Worm (Caenorhabditis elegans) whole organism, L1 larva: ENCODE data around the gene gipc-1.

ENCODE experiments used
- C04F5.9 ChIP-seq: sonication (generic microtip); optimal IDR thresholded peaks from 2 replicates; lab custom pipeline; 2016; ENCODE audit warnings: missing genetic modification characterization, missing compliant biosample characterization
- C34B4.2 ChIP-seq: sonication (generic microtip); optimal IDR thresholded peaks from 2 replicates; lab custom pipeline; 2017; ENCODE audit warnings: mild to moderate bottlenecking, missing genetic modification characterization, missing compliant biosample characterization
- Y116A8C.19 ChIP-seq: sonication (generic microtip); optimal IDR thresholded peaks from 2 replicates; lab custom pipeline; 2016; ENCODE audit warnings: missing compliant biosample characterization, missing genetic modification characterization, borderline replicate concordance
- aha-1 ChIP-seq: fragments of 150-350 bp; optimal IDR thresholded peaks from 2 replicates; lab custom pipeline; 2014; ENCODE audit warnings: missing biosample characterization, missing genetic modification characterization
- alr-1 ChIP-seq: fragments of 200-800 bp; sonication (Bioruptor generic); optimal IDR thresholded peaks from 2 replicates; lab custom pipeline; 2018; ENCODE audit warnings: borderline replicate concordance, mild to moderate bottlenecking, missing genetic modification characterization, missing compliant biosample characterization
- ceh-63 ChIP-seq: fragments of 200-800 bp; sonication (Bioruptor generic); optimal IDR thresholded peaks from 2 replicates; lab custom pipeline; 2018; ENCODE audit warnings: mild to moderate bottlenecking, missing genetic modification characterization, missing compliant biosample characterization
- ceh-82 ChIP-seq, 3 experiments: fragments of 150-350 bp in 1 of 3; sonication (generic microtip) in 2 of 3; optimal IDR thresholded peaks; 2 replicates each; lab custom pipeline; 2014 to 2017; ENCODE audit warnings: missing biosample characterization in 3 of 3, missing genetic modification characterization in 3 of 3
- ceh-88 ChIP-seq: fragments of 200-800 bp; sonication (Bioruptor generic); IDR thresholded peaks from 2 replicates; pipeline ENCODE4 v1.3.6; 2022; ENCODE audit warnings: missing genetic modification characterization, missing compliant biosample characterization
- ces-1 ChIP-seq: fragments of 150-350 bp; optimal IDR thresholded peaks from 2 replicates; lab custom pipeline; 2014; ENCODE audit warnings: missing biosample characterization, missing genetic modification reagents, missing genetic modification characterization
- efl-1 ChIP-seq, 4 experiments: fragments of 150-350 bp; optimal IDR thresholded peaks in 3 of 4; peaks in 1 of 4; 1 replicate in 1 of 4; 2 replicates in 3 of 4; lab custom pipeline; 2014; ENCODE audit warnings: missing biosample characterization in 2 of 4, missing genetic modification characterization in 2 of 4, missing genetic modification reagents in 2 of 4
- efl-3 ChIP-seq: fragments of 200-800 bp; sonication (Bioruptor generic); optimal IDR thresholded peaks from 2 replicates; lab custom pipeline; 2018; ENCODE audit warnings: mild to moderate bottlenecking, missing genetic modification characterization, missing compliant biosample characterization
- egl-13 ChIP-seq: sonication (generic microtip); optimal IDR thresholded peaks from 2 replicates; lab custom pipeline; 2016; ENCODE audit warnings: missing genotype, missing genetic modification reagents, missing genetic modification characterization, missing compliant biosample characterization
- egl-27 ChIP-seq, 2 experiments: fragments of 150-350 bp in 1 of 2; sonication (generic microtip); optimal IDR thresholded peaks; 3 replicates each; lab custom pipeline; 2017 to 2018; ENCODE audit warnings: missing biosample characterization in 2 of 2, missing genetic modification characterization in 2 of 2, missing genetic modification reagents in 2 of 2
- elt-2 ChIP-seq: sonication (generic microtip); optimal IDR thresholded peaks from 2 replicates; lab custom pipeline; 2016; ENCODE audit warnings: missing genetic modification characterization, mild to moderate bottlenecking, inconsistent platforms, missing compliant biosample characterization, missing genetic modification reagents
- fkh-10 ChIP-seq: sonication (generic microtip); optimal IDR thresholded peaks from 2 replicates; lab custom pipeline; 2017; ENCODE audit warnings: missing biosample characterization, missing genetic modification reagents, missing genetic modification characterization
- fkh-4 ChIP-seq: sonication (generic microtip); optimal IDR thresholded peaks from 2 replicates; lab custom pipeline; 2016; ENCODE audit warnings: missing compliant biosample characterization, missing genetic modification characterization, borderline replicate concordance
- grh-1 ChIP-seq: fragments of 200-800 bp; sonication (Bioruptor generic); IDR thresholded peaks from 2 replicates; pipeline ENCODE4 v1.3.6; 2022; ENCODE audit warnings: missing genetic modification reagents, missing genetic modification characterization, missing compliant biosample characterization
- hlh-4 ChIP-seq: sonication (generic microtip); optimal IDR thresholded peaks from 2 replicates; lab custom pipeline; 2016; ENCODE audit warnings: mild to moderate bottlenecking, missing genetic modification characterization, missing compliant biosample characterization
- hpl-2 ChIP-seq: fragments of 150-350 bp; optimal IDR thresholded peaks from 2 replicates; lab custom pipeline; 2014; ENCODE audit warnings: missing biosample characterization, missing genetic modification reagents, missing genetic modification characterization
- irx-1 ChIP-seq: sonication (generic microtip); optimal IDR thresholded peaks from 2 replicates; lab custom pipeline; 2016; ENCODE audit warnings: missing genetic modification characterization, missing compliant biosample characterization
- isw-1 ChIP-seq: fragments of 200-800 bp; sonication (Bioruptor generic); IDR thresholded peaks from 2 replicates; pipeline ENCODE4 v1.3.6; 2022; ENCODE audit warnings: missing genetic modification characterization, missing compliant biosample characterization
- lin-13 ChIP-seq: fragments of 150-350 bp; optimal IDR thresholded peaks from 2 replicates; lab custom pipeline; 2014; ENCODE audit warnings: missing biosample characterization, missing genetic modification reagents, missing genetic modification characterization
- lin-14 ChIP-seq: fragments of 200-800 bp; sonication (Bioruptor generic); optimal IDR thresholded peaks from 2 replicates; lab custom pipeline; 2018; ENCODE audit warnings: mild to moderate bottlenecking, missing genetic modification characterization, moderate library complexity, missing compliant biosample characterization
- lin-15B ChIP-seq: fragments of 150-350 bp; sonication (generic microtip); optimal IDR thresholded peaks from 3 replicates; lab custom pipeline; 2014; ENCODE audit warnings: missing biosample characterization, missing genetic modification characterization
- lsy-2 ChIP-seq, 2 experiments: fragments of 150-350 bp; optimal IDR thresholded peaks; 2 replicates each; lab custom pipeline; 2014; ENCODE audit warnings: missing biosample characterization in 2 of 2, missing genetic modification characterization in 2 of 2
- mdl-1 ChIP-seq, 2 experiments: fragments of 150-350 bp; optimal IDR thresholded peaks; 2 replicates each; lab custom pipeline; 2014 to 2017; ENCODE audit warnings: missing biosample characterization in 2 of 2, missing genetic modification characterization in 2 of 2, inconsistent platforms in 1 of 2
- mep-1 ChIP-seq: fragments of 150-350 bp; optimal IDR thresholded peaks from 2 replicates; lab custom pipeline; 2014; ENCODE audit warnings: missing biosample characterization, missing genetic modification characterization
- nhr-11 ChIP-seq: fragments of 150-350 bp; optimal IDR thresholded peaks from 2 replicates; lab custom pipeline; 2014; ENCODE audit warnings: missing biosample characterization, missing genetic modification characterization
- nhr-12 ChIP-seq: sonication (generic microtip); optimal IDR thresholded peaks from 2 replicates; lab custom pipeline; 2017; ENCODE audit warnings: missing biosample characterization, missing genetic modification characterization
- nhr-19 ChIP-seq: fragments of 200-800 bp; sonication (Bioruptor generic); conservative IDR thresholded peaks from 2 replicates; pipeline ENCODE4 v1.3.6; 2022; ENCODE audit warnings: missing genetic modification characterization, missing compliant biosample characterization
- nhr-20 ChIP-seq: sonication (generic microtip); optimal IDR thresholded peaks from 2 replicates; lab custom pipeline; 2016; ENCODE audit warnings: mild to moderate bottlenecking, missing genetic modification characterization, missing compliant biosample characterization
- nhr-28 ChIP-seq: fragments of 150-350 bp; optimal IDR thresholded peaks from 2 replicates; lab custom pipeline; 2014; ENCODE audit warnings: missing biosample characterization, missing genetic modification characterization
- nhr-47 ChIP-seq: sonication (generic microtip); optimal IDR thresholded peaks from 2 replicates; lab custom pipeline; 2016; ENCODE audit warnings: mild to moderate bottlenecking, missing genetic modification characterization, moderate library complexity, missing compliant biosample characterization
- nhr-71 ChIP-seq: sonication (generic microtip); optimal IDR thresholded peaks from 2 replicates; lab custom pipeline; 2016; ENCODE audit warnings: mild to moderate bottlenecking, missing genetic modification characterization, moderate library complexity, missing compliant biosample characterization
- nhr-76 ChIP-seq: sonication (generic microtip); optimal IDR thresholded peaks from 2 replicates; lab custom pipeline; 2017; ENCODE audit warnings: missing biosample characterization, missing genetic modification characterization
- nhr-77 ChIP-seq: fragments of 150-350 bp; optimal IDR thresholded peaks from 2 replicates; lab custom pipeline; 2014; ENCODE audit warnings: missing biosample characterization, missing genetic modification characterization
- nhr-84 ChIP-seq: sonication (generic microtip); optimal IDR thresholded peaks from 2 replicates; lab custom pipeline; 2017; ENCODE audit warnings: missing biosample characterization, missing genetic modification characterization
- nhr-90 ChIP-seq: sonication (generic microtip); optimal IDR thresholded peaks from 2 replicates; lab custom pipeline; 2016; ENCODE audit warnings: mild to moderate bottlenecking, missing genetic modification characterization, missing compliant biosample characterization; ENCODE audit not compliant: poor library complexity
- pax-3 ChIP-seq: fragments of 200-800 bp; sonication (Bioruptor generic); optimal IDR thresholded peaks from 2 replicates; lab custom pipeline; 2018; ENCODE audit warnings: mild to moderate bottlenecking, missing genetic modification characterization, moderate library complexity, missing compliant biosample characterization
- rnt-1 ChIP-seq: sonication (generic microtip); optimal IDR thresholded peaks from 2 replicates; lab custom pipeline; 2016; ENCODE audit warnings: mild to moderate bottlenecking, missing genetic modification characterization, moderate library complexity, missing compliant biosample characterization
- skn-1 ChIP-seq: fragments of 150-350 bp; optimal IDR thresholded peaks from 2 replicates; lab custom pipeline; 2014; ENCODE audit warnings: missing biosample characterization, missing genetic modification characterization
- snpc-4 ChIP-seq: fragments of 150-350 bp; optimal IDR thresholded peaks from 2 replicates; lab custom pipeline; 2014; ENCODE audit warnings: missing biosample characterization, missing genetic modification characterization
- sox-4 ChIP-seq: sonication (generic microtip); optimal IDR thresholded peaks from 2 replicates; lab custom pipeline; 2016; ENCODE audit warnings: missing genetic modification characterization, missing compliant biosample characterization
- sptf-1 ChIP-seq: fragments of 150-350 bp; optimal IDR thresholded peaks from 2 replicates; lab custom pipeline; 2014; ENCODE audit warnings: missing biosample characterization, missing genetic modification characterization
- swsn-7 ChIP-seq: sonication (generic microtip); optimal IDR thresholded peaks from 2 replicates; lab custom pipeline; 2016; ENCODE audit warnings: missing genetic modification characterization, missing compliant biosample characterization
- tbx-2 ChIP-seq: sonication (generic microtip); optimal IDR thresholded peaks from 2 replicates; lab custom pipeline; 2016; ENCODE audit warnings: missing genetic modification characterization, missing compliant biosample characterization
- tlp-1 ChIP-seq: fragments of 150-350 bp; optimal IDR thresholded peaks from 2 replicates; lab custom pipeline; 2014; ENCODE audit warnings: missing biosample characterization, missing genetic modification characterization
- unc-30 ChIP-seq: sonication (generic microtip); optimal IDR thresholded peaks from 2 replicates; lab custom pipeline; 2017; ENCODE audit warnings: missing biosample characterization, missing genetic modification characterization
- unc-62 ChIP-seq: fragments of 150-350 bp; optimal IDR thresholded peaks from 2 replicates; lab custom pipeline; 2014; ENCODE audit warnings: missing biosample characterization, missing genetic modification reagents, missing genetic modification characterization
- unc-86 ChIP-seq: sonication (generic microtip); optimal IDR thresholded peaks from 2 replicates; lab custom pipeline; 2016; ENCODE audit warnings: missing genetic modification characterization, missing compliant biosample characterization
- xbp-1 ChIP-seq: sonication (generic microtip); optimal IDR thresholded peaks from 2 replicates; lab custom pipeline; 2016; ENCODE audit warnings: missing genetic modification characterization, missing compliant biosample characterization
- zag-1 ChIP-seq: fragments of 150-350 bp; optimal IDR thresholded peaks from 2 replicates; lab custom pipeline; 2014; ENCODE audit warnings: missing biosample characterization, missing genetic modification characterization
- ztf-11 ChIP-seq, 2 experiments: sonication (generic microtip); optimal IDR thresholded peaks; 2 replicates each; lab custom pipeline; 2016 to 2017; ENCODE audit warnings: missing genetic modification characterization in 2 of 2, missing biosample characterization in 1 of 2, missing compliant biosample characterization in 1 of 2
- ztf-4 ChIP-seq: fragments of 150-350 bp; optimal IDR thresholded peaks from 2 replicates; lab custom pipeline; 2014; ENCODE audit warnings: missing biosample characterization, missing genetic modification characterization

The gipc-1 gene

DNA sequence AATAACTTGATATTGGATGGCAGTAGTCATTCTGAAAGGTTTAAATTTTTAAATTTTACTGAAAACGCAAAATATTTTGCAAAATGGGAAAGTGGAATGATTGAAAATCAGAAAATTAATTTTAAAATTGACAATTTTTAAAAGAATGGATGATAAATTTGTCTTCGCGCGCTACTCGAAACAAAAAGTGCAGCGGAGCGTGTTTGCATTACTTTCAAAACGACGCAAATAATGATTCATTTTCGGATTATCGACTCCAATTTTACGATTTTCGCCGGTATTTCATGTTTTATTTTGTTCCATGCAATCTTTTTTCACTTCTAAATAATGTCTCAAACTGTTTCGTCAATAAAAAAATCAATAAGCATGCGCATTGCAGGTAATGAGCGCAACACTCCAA, 7.7 kb downstream of the gipc-1 start, which contains the start of the genes tost-1 and arx-6:
TSS of gene tost-1 (minus strand) at position 31 of the 400 bp plus-strand sequence.
TSS of gene arx-6 (plus strand) at position 378 of the 400 bp plus-strand sequence.
- TF ChIP-seq nhr-19 (GFP tag; lab: Robert Waterston, UW) (peak; percentile 20; the same call in 1 of the 2 replicates), nhr-71 (tag; lab: Kevin White, UChicago) (peak; percentile 51), nhr-76 (no peak), unc-30 (no peak), snpc-4 (tag; lab: Kevin White, UChicago) (no peak), alr-1 (tag; lab: Kevin White, UChicago) (no peak), fkh-4 (tag; lab: Kevin White, UChicago) (no peak), fkh-10 (GFP tag; lab: Kevin White, UChicago) (no peak), swsn-7 (tag; lab: Kevin White, UChicago) (peak; percentile 23), egl-13 (tag; lab: Kevin White, UChicago) (no peak), nhr-90 (tag; lab: Kevin White, UChicago) (no peak), tlp-1 (tag; lab: Kevin White, UChicago) (no peak), unc-62 (GFP tag; lab: Kevin White, UChicago) (no peak), lin-13 (no peak), nhr-47 (tag; lab: Kevin White, UChicago) (peak; percentile 48), skn-1 (tag; lab: Kevin White, UChicago) (peak; percentile 69), nhr-77 (tag; lab: Kevin White, UChicago) (no peak), mep-1 (tag; lab: Kevin White, UChicago) (peak; percentile 39), C04F5.9 (peak; percentile 5), hpl-2 (GFP tag; lab: Kevin White, UChicago) (no peak), elt-2 (no peak), nhr-11 (tag; lab: Kevin White, UChicago) (no peak), pax-3 (tag; lab: Kevin White, UChicago) (no peak), irx-1 (tag; lab: Kevin White, UChicago) (no peak), ces-1 (no peak), nhr-12 (tag; lab: Kevin White, UChicago) (no peak), nhr-20 (tag; lab: Kevin White, UChicago) (peak; percentile 36), efl-1 (optimal IDR thresholded peaks at IDR 0.05; lab: Kevin White, UChicago) (peak; percentile 90 to 96), efl-1 (GFP tag; optimal IDR thresholded peaks at IDR 0.05 in 1 of 2; lab: Kevin White, UChicago) (peak; percentile 90 to 99), lin-14 (GFP tag; lab: Kevin White, UChicago) (peak; percentile 18), unc-86 (tag; lab: Kevin White, UChicago) (no peak), ceh-63 (no peak), hlh-4 (tag; lab: Kevin White, UChicago) (no peak), grh-1 (GFP tag; lab: Robert Waterston, UW) (no peak), mdl-1 (tag; optimal IDR thresholded peaks at IDR 0.05; lab: Kevin White, UChicago) (no peak), nhr-28 (tag; lab: Kevin White, UChicago) (no peak), ztf-4 (no peak), zag-1 (no peak), efl-3 (GFP tag; lab: Kevin White, UChicago) (no peak), ztf-11 (tag; optimal IDR thresholded peaks at IDR 0.05; lab: Kevin White, UChicago) (no peak), xbp-1 (peak; percentile 36), lin-15B (tag; lab: Kevin White, UChicago) (peak; percentile 51), tbx-2 (tag; lab: Kevin White, UChicago) (peak; percentile 27), sox-4 (no peak), ceh-88 (GFP tag; lab: Robert Waterston, UW) (no peak), egl-27 (tag; optimal IDR thresholded peaks at IDR 0.05; lab: Kevin White, UChicago) (no peak), nhr-84 (tag; lab: Kevin White, UChicago) (no peak), sptf-1 (tag; lab: Kevin White, UChicago) (no peak), lsy-2 (tag; optimal IDR thresholded peaks at IDR 0.05; lab: Kevin White, UChicago) (peak; percentile 42 to 73), isw-1 (no peak), rnt-1 (peak; percentile 41), C34B4.2 (tag; lab: Kevin White, UChicago) (no peak), ceh-82 (tag; optimal IDR thresholded peaks at IDR 0.05; lab: Kevin White, UChicago) (peak in 2 of 3 experiments; percentile 2 to 30), aha-1 (no peak), Y116A8C.19 (tag; lab: Kevin White, UChicago) (no peak)
